Worm (Caenorhabditis elegans): Measurements from ENCODE around the gene ifet-1.

DNA sequence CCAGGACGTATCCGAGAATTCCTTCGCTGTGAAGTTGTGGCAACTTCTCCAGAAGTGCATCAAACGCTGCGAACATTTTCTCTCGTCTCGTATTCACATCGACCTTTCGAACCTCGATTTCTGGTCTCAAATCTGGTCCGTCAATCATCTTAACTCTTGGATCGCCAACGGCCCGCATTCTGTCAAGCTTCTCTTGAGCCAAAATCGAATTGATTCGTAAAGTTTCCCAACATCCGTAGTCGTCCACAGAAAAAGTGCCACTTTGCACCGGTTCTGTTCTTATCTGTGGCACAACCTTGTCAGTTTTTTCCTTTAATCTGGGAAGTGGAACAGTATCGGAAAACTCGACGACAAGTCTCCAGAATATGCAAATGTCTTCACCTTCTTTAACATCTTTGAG is 39.7 kb downstream of the ifet-1 start:
- TF ChIP-seq sea-2 (GFP tag; optimal IDR thresholded peaks at IDR 0.05) (no peak), hmg-11 (tag; optimal IDR thresholded peaks at IDR 0.05) (no peak), ama-1 (optimal IDR thresholded peaks at IDR 0.05) (no peak), jun-1 (tag; optimal IDR thresholded peaks at IDR 0.05) (no peak), pha-4 (tag; optimal IDR thresholded peaks at IDR 0.05) (no peak), aly-2 (tag; optimal IDR thresholded peaks at IDR 0.05) (no peak)
